Fruit fly (Drosophila melanogaster) whole organism, adult: Measurements from ENCODE around the gene Kdm2.
A peak's percentile ranks its signal among the peaks of the same experiment; 100 is the strongest.

ENCODE experiments used
- CG1620 ChIP-seq: fragments of 200-800 bp; sonication (Bioruptor generic); optimal IDR thresholded peaks from 2 replicates; lab custom pipeline; 2016; ENCODE audit warnings: missing biosample characterization, missing genetic modification characterization
- Clk ChIP-seq: fragments of 200-800 bp; sonication (Bioruptor generic); optimal IDR thresholded peaks from 2 replicates; lab custom pipeline; 2017; ENCODE audit warnings: missing biosample characterization, missing genetic modification characterization
- Mnt ChIP-seq: fragments of 200-800 bp; sonication (Bioruptor generic); optimal IDR thresholded peaks from 2 replicates; lab custom pipeline; 2016; ENCODE audit warnings: missing biosample characterization, mild to moderate bottlenecking, missing genetic modification characterization
- cic ChIP-seq: fragments of 200-800 bp; sonication (Bioruptor generic); optimal IDR thresholded peaks from 2 replicates; lab custom pipeline; 2017; ENCODE audit warnings: missing biosample characterization, mild to moderate bottlenecking, missing genetic modification characterization, moderate library complexity
- cnc ChIP-seq, 2 experiments: fragments of >200 bp; optimal IDR thresholded peaks; 2 replicates each; lab custom pipeline; 2017
- tj ChIP-seq: fragments of 200-800 bp; sonication (Bioruptor generic); optimal IDR thresholded peaks from 3 replicates; lab custom pipeline; 2017; ENCODE audit warnings: missing biosample characterization, mild to moderate bottlenecking, missing genetic modification characterization, moderate library complexity

dm6 chr3R:9043610-9044009, 8.7 kb upstream of the Kdm2 start:
- TF ChIP-seq CG1620 (no peak), cic (GFP tag; lab: Kevin White, UChicago) (peak; percentile 70), tj (no peak), Mnt (peak; percentile 31), Clk (GFP tag; lab: Kevin White, UChicago) (no peak), cnc (optimal IDR thresholded peaks at IDR 0.05; lab: Kevin White, UChicago) (no peak)
